Worm (Caenorhabditis elegans): ENCODE data around the gene nlr-1.
A peak's percentile ranks its signal among the peaks of the same experiment; 100 is the strongest.

The nlr-1 gene

DNA sequence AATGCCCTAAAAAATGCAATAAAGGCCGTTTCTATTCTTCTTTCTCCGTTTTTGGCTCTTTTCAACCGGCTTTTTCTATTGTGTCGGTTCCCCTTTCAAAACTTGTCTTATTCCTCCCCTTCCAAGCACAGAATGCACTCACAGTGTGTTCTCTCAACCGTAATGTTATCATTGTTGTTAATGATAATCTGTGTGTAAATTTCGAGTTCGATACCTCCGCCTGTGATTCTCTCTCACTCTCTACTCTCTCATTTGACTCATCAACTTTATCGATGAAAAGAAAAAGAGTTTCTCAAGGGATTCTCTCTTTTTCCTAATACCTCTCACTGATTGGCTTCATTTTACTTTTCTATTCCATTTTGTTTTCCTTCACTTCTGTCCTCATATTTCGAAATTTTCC, 49.4 kb downstream of the nlr-1 start (continued):
- TF ChIP-seq mep-1 (tag; optimal IDR thresholded peaks at IDR 0.05) = peak; percentile 23
- no peak for TF ChIP-seq sptf-1 (tag; optimal IDR thresholded peaks at IDR 0.05)
- no peak for TF ChIP-seq isw-1 (GFP tag; IDR thresholded peaks at IDR 0.05)
- no peak for TF ChIP-seq ztf-11 (tag; optimal IDR thresholded peaks at IDR 0.05)
- no peak for TF ChIP-seq ceh-90 (tag; optimal IDR thresholded peaks at IDR 0.05)
- TF ChIP-seq elt-3 (tag; optimal IDR thresholded peaks at IDR 0.05) = no peak
- no peak for TF ChIP-seq mef-2 (tag; optimal IDR thresholded peaks at IDR 0.05)
- TF ChIP-seq elt-2 (tag; optimal IDR thresholded peaks at IDR 0.05) = no peak
- no peak for TF ChIP-seq unc-30 (tag; optimal IDR thresholded peaks at IDR 0.05)
- no peak for TF ChIP-seq lin-13 (GFP tag; optimal IDR thresholded peaks at IDR 0.05)
- no peak for TF ChIP-seq ceh-63 (GFP tag; optimal IDR thresholded peaks at IDR 0.05)
- TF ChIP-seq lir-3 (tag; optimal IDR thresholded peaks at IDR 0.05; ENCODE audit: poor library complexity) = no peak
- TF ChIP-seq lin-39 (tag; optimal IDR thresholded peaks at IDR 0.05) = no peak

DNA sequence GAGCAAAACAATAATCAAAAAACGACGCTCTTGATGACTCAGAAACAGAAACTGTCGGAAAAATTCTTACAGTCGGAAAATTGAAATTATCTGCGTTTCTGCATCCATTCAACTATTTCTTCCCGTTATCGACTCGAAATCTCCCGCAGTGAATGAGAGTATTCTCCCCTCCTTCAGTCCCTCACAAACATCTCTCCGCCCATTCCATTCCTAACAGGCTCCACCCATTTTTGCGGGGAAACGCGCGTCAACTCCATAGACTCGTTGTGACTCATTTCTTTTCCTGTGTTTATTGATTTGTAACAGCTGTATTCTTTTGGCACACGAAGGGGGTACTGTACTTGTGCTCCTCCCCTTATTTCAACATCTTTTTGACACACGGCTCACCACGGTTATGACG, 50.3 kb downstream of the nlr-1 start:
- TF ChIP-seq aly-2 (tag; optimal IDR thresholded peaks at IDR 0.05) (no peak), sup-37 (GFP tag; optimal IDR thresholded peaks at IDR 0.05) (no peak), dsc-1 (tag; optimal IDR thresholded peaks at IDR 0.05) (no peak), hlh-17 (GFP tag; optimal IDR thresholded peaks at IDR 0.05; ENCODE audit: borderline replicate concordance) (no peak), rnt-1 (tag; optimal IDR thresholded peaks at IDR 0.05) (no peak), elt-3 (tag; optimal IDR thresholded peaks at IDR 0.05) (no peak), lsy-2 (tag; optimal IDR thresholded peaks at IDR 0.05) (peak in 1 of 2 experiments; percentile 48), unc-98 (GFP tag; IDR thresholded peaks at IDR 0.05) (no peak), nhr-47 (tag; optimal IDR thresholded peaks at IDR 0.05) (no peak), skn-1 (tag; optimal IDR thresholded peaks at IDR 0.05) (no peak), nhr-90 (tag; optimal IDR thresholded peaks at IDR 0.05; ENCODE audit: poor library complexity) (no peak), zip-4 (GFP tag; optimal IDR thresholded peaks at IDR 0.05) (no peak), fkh-10 (GFP tag; optimal IDR thresholded peaks at IDR 0.05) (no peak), sptf-1 (tag; optimal IDR thresholded peaks at IDR 0.05) (no peak), nhr-28 (tag; optimal IDR thresholded peaks at IDR 0.05) (no peak), egl-13 (tag; optimal IDR thresholded peaks at IDR 0.05) (no peak), hpl-2 (GFP tag; optimal IDR thresholded peaks at IDR 0.05) (no peak), ceh-90 (tag; optimal IDR thresholded peaks at IDR 0.05) (no peak), ets-5 (GFP tag; IDR thresholded peaks at IDR 0.05) (no peak), swsn-7 (tag; optimal IDR thresholded peaks at IDR 0.05) (no peak), fkh-4 (tag; optimal IDR thresholded peaks at IDR 0.05; ENCODE audit: borderline replicate concordance) (no peak), nhr-20 (tag; optimal IDR thresholded peaks at IDR 0.05) (no peak), ceh-63 (GFP tag; optimal IDR thresholded peaks at IDR 0.05) (no peak), nhr-85 (tag) (peak; percentile 60), nhr-19 (GFP tag; conservative IDR thresholded peaks at IDR 0.05) (no peak), pax-3 (tag; optimal IDR thresholded peaks at IDR 0.05) (no peak), lin-15B (tag; optimal IDR thresholded peaks at IDR 0.05) (no peak), alr-1 (tag; optimal IDR thresholded peaks at IDR 0.05; ENCODE audit: borderline replicate concordance) (no peak), egl-27 (tag; optimal IDR thresholded peaks at IDR 0.05) (no peak), sox-4 (tag; optimal IDR thresholded peaks at IDR 0.05) (no peak), nhr-237 (tag; optimal IDR thresholded peaks at IDR 0.05) (no peak), nhr-11 (tag; optimal IDR thresholded peaks at IDR 0.05) (no peak), C34B4.2 (tag; optimal IDR thresholded peaks at IDR 0.05) (no peak), lin-13 (GFP tag; optimal IDR thresholded peaks at IDR 0.05) (no peak), C04F5.9 (tag; optimal IDR thresholded peaks at IDR 0.05) (no peak), lir-3 (tag; optimal IDR thresholded peaks at IDR 0.05; ENCODE audit: poor library complexity) (no peak), snu-23 (GFP tag; optimal IDR thresholded peaks at IDR 0.05) (no peak), jun-1 (tag; optimal IDR thresholded peaks at IDR 0.05) (no peak), efl-1 (optimal IDR thresholded peaks at IDR 0.05) (no peak), efl-1 (GFP tag; optimal IDR thresholded peaks at IDR 0.05 in 1 of 2) (peak in 1 of 2 experiments; percentile 76), pag-3 (tag; optimal IDR thresholded peaks at IDR 0.05; ENCODE audit: borderline replicate concordance, insufficient read depth) (no peak), ceh-82 (tag; optimal IDR thresholded peaks at IDR 0.05) (peak in 1 of 3 experiments; percentile 10), mdl-1 (tag; optimal IDR thresholded peaks at IDR 0.05) (peak in 1 of 2 experiments; percentile 26), blmp-1 (tag; optimal IDR thresholded peaks at IDR 0.05) (no peak)

Data from whole organism, L1 larva.